Worm (Caenorhabditis elegans) whole organism, late embryonic: ENCODE measurements around the gene arrd-6.

Experiments
- ceh-14 ChIP-seq: sonication (generic microtip); optimal IDR thresholded peaks from 2 replicates; lab custom pipeline; 2016; ENCODE audit warnings: missing genotype, missing genetic modification characterization, missing compliant biosample characterization
- ceh-18 ChIP-seq: sonication (generic microtip); optimal IDR thresholded peaks from 2 replicates; lab custom pipeline; 2016; ENCODE audit warnings: missing genetic modification characterization, missing compliant biosample characterization
- ceh-19 ChIP-seq: fragments of 200-800 bp; sonication (Bioruptor generic); optimal IDR thresholded peaks from 2 replicates; lab custom pipeline; 2018; ENCODE audit warnings: mild to moderate bottlenecking, missing genetic modification characterization, missing compliant biosample characterization
- che-1 ChIP-seq: sonication (generic microtip); optimal IDR thresholded peaks from 2 replicates; lab custom pipeline; 2016; ENCODE audit warnings: mild to moderate bottlenecking, missing genetic modification characterization, missing compliant biosample characterization
- eyg-1 ChIP-seq: sonication (generic microtip); optimal IDR thresholded peaks from 2 replicates; lab custom pipeline; 2016; ENCODE audit warnings: missing genotype, missing genetic modification characterization, missing compliant biosample characterization
- gmeb-2 ChIP-seq: sonication (generic microtip); optimal IDR thresholded peaks from 2 replicates; lab custom pipeline; 2016; ENCODE audit warnings: missing genetic modification characterization, inconsistent platforms, missing compliant biosample characterization
- hlh-15 ChIP-seq: sonication (generic microtip); optimal IDR thresholded peaks from 2 replicates; lab custom pipeline; 2016; ENCODE audit warnings: missing genetic modification characterization, missing compliant biosample characterization
- lim-6 ChIP-seq: sonication (generic microtip); optimal IDR thresholded peaks from 2 replicates; lab custom pipeline; 2016; ENCODE audit warnings: missing genetic modification characterization, missing compliant biosample characterization
- madf-2 ChIP-seq: sonication (generic microtip); optimal IDR thresholded peaks from 2 replicates; lab custom pipeline; 2017; ENCODE audit warnings: missing genetic modification characterization, missing compliant biosample characterization
- nhr-232 ChIP-seq: sonication (generic microtip); optimal IDR thresholded peaks from 2 replicates; lab custom pipeline; 2016; ENCODE audit warnings: missing genetic modification characterization, missing compliant biosample characterization
- pat-9 ChIP-seq: fragments of 200-800 bp; sonication (Bioruptor generic); optimal IDR thresholded peaks from 2 replicates; lab custom pipeline; 2018; ENCODE audit warnings: mild to moderate bottlenecking, missing genetic modification characterization, moderate library complexity, missing compliant biosample characterization
- pha-4 ChIP-seq: fragments of 150-350 bp; optimal IDR thresholded peaks from 2 replicates; lab custom pipeline; 2018; ENCODE audit warnings: missing biosample characterization, missing genetic modification reagents, missing genetic modification characterization
- pqm-1 ChIP-seq: sonication (generic microtip); optimal IDR thresholded peaks from 2 replicates; lab custom pipeline; 2016; ENCODE audit warnings: missing genetic modification characterization, missing compliant biosample characterization
- ref-2 ChIP-seq: sonication (generic microtip); optimal IDR thresholded peaks from 2 replicates; lab custom pipeline; 2016; ENCODE audit warnings: missing genetic modification characterization, missing compliant biosample characterization

DNA sequence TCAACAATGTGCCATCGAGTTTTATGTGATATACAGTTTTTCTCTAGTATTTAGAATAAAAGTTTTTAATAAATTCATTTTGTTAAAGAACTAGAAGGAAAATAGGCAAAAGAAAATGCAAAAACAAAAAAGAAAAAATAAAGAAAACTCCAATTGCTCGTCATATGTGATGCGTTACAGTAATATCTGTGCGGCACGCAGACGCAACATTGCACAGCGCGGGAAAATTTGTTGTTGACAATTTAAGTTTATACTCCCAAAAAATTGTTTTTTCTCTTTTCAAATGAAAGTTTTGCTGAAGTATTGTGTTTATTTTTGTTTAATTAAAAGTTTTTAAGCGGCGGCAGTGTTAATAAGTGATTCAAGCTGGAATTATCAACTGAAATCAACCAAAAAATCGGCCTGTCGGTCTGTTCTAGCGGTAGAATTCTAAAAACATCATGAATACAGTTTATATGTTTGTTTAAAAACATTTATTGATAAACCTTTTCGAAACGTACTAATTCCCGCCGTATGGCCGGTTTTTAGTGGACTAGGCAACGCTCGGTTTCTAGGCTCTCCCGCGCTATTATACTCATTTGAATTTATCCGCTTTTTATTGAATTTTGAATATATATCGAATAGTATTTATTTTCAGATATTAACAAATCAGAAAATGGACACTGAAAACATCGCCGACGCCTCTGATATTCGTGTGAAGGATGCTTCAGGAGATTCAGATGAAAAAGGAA, 36.4 kb upstream of the arrd-6 start, which contains the start of gene nasp-1:
- no peak for TF ChIP-seq ref-2 (tag; lab: Kevin White, UChicago)
- no peak for TF ChIP-seq pat-9
- no peak for TF ChIP-seq lim-6 (tag; lab: Kevin White, UChicago)
- TF ChIP-seq eyg-1 (tag; lab: Kevin White, UChicago) = no peak
- TF ChIP-seq madf-2 (tag; lab: Kevin White, UChicago) = no peak
- TF ChIP-seq hlh-15 (tag; lab: Kevin White, UChicago) = no peak
- no peak for TF ChIP-seq ceh-18
- TF ChIP-seq ceh-14 (tag; lab: Kevin White, UChicago) = no peak
- no peak for TF ChIP-seq pqm-1
- TF ChIP-seq che-1 = no peak
- TF ChIP-seq ceh-19 (GFP tag; lab: Kevin White, UChicago) = no peak
- no peak for TF ChIP-seq pha-4 (tag; lab: Kevin White, UChicago)
- no peak for TF ChIP-seq gmeb-2 (tag; lab: Kevin White, UChicago)
- TF ChIP-seq nhr-232 (tag; lab: Kevin White, UChicago) = no peak
